Worm (Caenorhabditis elegans) whole organism, L2 larva: Measurements from ENCODE around the gene moa-1.

Experiments
- C34F6.9 ChIP-seq: fragments of 150-350 bp; optimal IDR thresholded peaks from 2 replicates; lab custom pipeline; 2014; ENCODE audit warnings: missing biosample characterization, missing genetic modification characterization
- F13H6.1 ChIP-seq: sonication (generic microtip); optimal IDR thresholded peaks from 2 replicates; lab custom pipeline; 2016; ENCODE audit warnings: missing genetic modification characterization, missing compliant biosample characterization
- R02D3.7 ChIP-seq: fragments of 150-350 bp; optimal IDR thresholded peaks from 2 replicates; lab custom pipeline; 2014; ENCODE audit warnings: missing biosample characterization, missing genetic modification characterization
- Y55F3AM.14 ChIP-seq: fragments of 200-800 bp; sonication (Bioruptor generic); optimal IDR thresholded peaks from 2 replicates; lab custom pipeline; 2018; ENCODE audit warnings: mild to moderate bottlenecking, missing genetic modification characterization, missing compliant biosample characterization
- ZK546.5 ChIP-seq: sonication (generic microtip); optimal IDR thresholded peaks from 2 replicates; lab custom pipeline; 2017; ENCODE audit warnings: missing biosample characterization, missing genetic modification characterization
- aly-2 ChIP-seq: fragments of 150-350 bp; optimal IDR thresholded peaks from 2 replicates; lab custom pipeline; 2014; ENCODE audit warnings: missing biosample characterization, missing genetic modification characterization
- ama-1 ChIP-seq: fragments of 150-350 bp; optimal IDR thresholded peaks from 2 replicates; lab custom pipeline; 2018; ENCODE audit warnings: inconsistent platforms
- blmp-1 ChIP-seq: sonication (generic microtip); optimal IDR thresholded peaks from 2 replicates; lab custom pipeline; 2017; ENCODE audit warnings: missing genetic modification characterization, mild to moderate bottlenecking, missing compliant biosample characterization, antibody characterized with exemption, moderate library complexity; ENCODE audit not compliant: insufficient read depth
- ceh-16 ChIP-seq: fragments of 150-350 bp; optimal IDR thresholded peaks from 2 replicates; lab custom pipeline; 2014; ENCODE audit warnings: missing biosample characterization, missing genetic modification characterization
- ceh-82 ChIP-seq: fragments of 150-350 bp; optimal IDR thresholded peaks from 2 replicates; lab custom pipeline; 2014; ENCODE audit warnings: missing biosample characterization, missing genetic modification characterization
- crh-2 ChIP-seq: sonication (generic microtip); optimal IDR thresholded peaks from 2 replicates; lab custom pipeline; 2017; ENCODE audit warnings: missing biosample characterization, missing genetic modification characterization
- elt-1 ChIP-seq: fragments of 150-350 bp; optimal IDR thresholded peaks from 2 replicates; lab custom pipeline; 2014; ENCODE audit warnings: missing biosample characterization, missing genetic modification characterization
- fos-1 ChIP-seq: fragments of 150-350 bp; optimal IDR thresholded peaks from 2 replicates; lab custom pipeline; 2014; ENCODE audit warnings: missing biosample characterization, missing genetic modification characterization
- gmeb-1 ChIP-seq: fragments of 150-350 bp; optimal IDR thresholded peaks from 2 replicates; lab custom pipeline; 2014; ENCODE audit warnings: missing biosample characterization, missing genetic modification characterization
- lin-11 ChIP-seq: fragments of 150-350 bp; sonication (generic microtip); optimal IDR thresholded peaks from 2 replicates; lab custom pipeline; 2014; ENCODE audit warnings: missing biosample characterization, missing genetic modification characterization, inconsistent platforms, mixed read lengths
- lin-13 ChIP-seq: fragments of 150-350 bp; optimal IDR thresholded peaks from 2 replicates; lab custom pipeline; 2014; ENCODE audit warnings: missing biosample characterization, missing genetic modification reagents, missing genetic modification characterization
- lsy-2 ChIP-seq, 2 experiments: fragments of 150-350 bp in 1 of 2; sonication (generic microtip) in 1 of 2; optimal IDR thresholded peaks; 2 replicates each; lab custom pipeline; 2014 to 2017; ENCODE audit warnings: missing biosample characterization in 2 of 2, missing genetic modification characterization in 2 of 2
- nhr-11 ChIP-seq: fragments of 150-350 bp; optimal IDR thresholded peaks from 2 replicates; lab custom pipeline; 2014; ENCODE audit warnings: missing biosample characterization, missing genetic modification characterization
- nhr-12 ChIP-seq: fragments of 150-350 bp; optimal IDR thresholded peaks from 2 replicates; lab custom pipeline; 2014; ENCODE audit warnings: missing biosample characterization, missing genetic modification characterization
- nhr-129 ChIP-seq: fragments of 150-350 bp; optimal IDR thresholded peaks from 2 replicates; lab custom pipeline; 2014; ENCODE audit warnings: missing biosample characterization, missing genetic modification characterization
- nhr-21 ChIP-seq: fragments of 150-350 bp; optimal IDR thresholded peaks from 2 replicates; lab custom pipeline; 2014; ENCODE audit warnings: missing biosample characterization, missing genetic modification characterization
- nhr-23 ChIP-seq: fragments of 150-350 bp; optimal IDR thresholded peaks from 2 replicates; lab custom pipeline; 2014; ENCODE audit warnings: missing biosample characterization, missing genetic modification reagents, missing genetic modification characterization
- nhr-6 ChIP-seq: fragments of 150-350 bp; optimal IDR thresholded peaks from 2 replicates; lab custom pipeline; 2014; ENCODE audit warnings: missing biosample characterization, missing genetic modification characterization
- sem-4 ChIP-seq: fragments of 150-350 bp; optimal IDR thresholded peaks from 2 replicates; lab custom pipeline; 2014; ENCODE audit warnings: missing biosample characterization, missing genetic modification reagents, missing genetic modification characterization
- skn-1 ChIP-seq: sonication (generic microtip); optimal IDR thresholded peaks from 2 replicates; lab custom pipeline; 2017; ENCODE audit warnings: missing biosample characterization, missing genetic modification characterization
- sma-3 ChIP-seq: sonication (generic microtip); optimal IDR thresholded peaks from 2 replicates; lab custom pipeline; 2016; ENCODE audit warnings: missing genetic modification reagents, missing genetic modification characterization, missing compliant biosample characterization
- sma-9 ChIP-seq, 2 experiments: fragments of 150-350 bp in 1 of 2; sonication (generic microtip) in 1 of 2; optimal IDR thresholded peaks; 2 replicates each; lab custom pipeline; 2014 to 2016; ENCODE audit warnings: missing genetic modification characterization in 2 of 2, mild to moderate bottlenecking in 1 of 2, missing biosample characterization in 1 of 2, missing compliant biosample characterization in 1 of 2, missing genetic modification reagents in 1 of 2, moderate library complexity in 1 of 2
- snpc-4 ChIP-seq: fragments of 150-350 bp; optimal IDR thresholded peaks from 2 replicates; lab custom pipeline; 2014; ENCODE audit warnings: missing biosample characterization, missing genetic modification characterization
- unc-39 ChIP-seq: fragments of 150-350 bp; optimal IDR thresholded peaks from 2 replicates; lab custom pipeline; 2014; ENCODE audit warnings: missing biosample characterization, missing genetic modification characterization
- unc-55 ChIP-seq: fragments of 150-350 bp; sonication (generic microtip); optimal IDR thresholded peaks from 3 replicates; lab custom pipeline; 2014; ENCODE audit warnings: missing biosample characterization, missing genetic modification reagents, missing genetic modification characterization
- ztf-1 ChIP-seq: fragments of 200-800 bp; sonication (Bioruptor generic); conservative IDR thresholded peaks from 2 replicates; pipeline ENCODE4 v1.3.6; 2022; ENCODE audit warnings: missing genetic modification characterization, missing compliant biosample characterization
- ztf-11 ChIP-seq: sonication (generic microtip); optimal IDR thresholded peaks from 2 replicates; lab custom pipeline; 2017; ENCODE audit warnings: missing biosample characterization, missing genetic modification characterization

Gene moa-1

DNA sequence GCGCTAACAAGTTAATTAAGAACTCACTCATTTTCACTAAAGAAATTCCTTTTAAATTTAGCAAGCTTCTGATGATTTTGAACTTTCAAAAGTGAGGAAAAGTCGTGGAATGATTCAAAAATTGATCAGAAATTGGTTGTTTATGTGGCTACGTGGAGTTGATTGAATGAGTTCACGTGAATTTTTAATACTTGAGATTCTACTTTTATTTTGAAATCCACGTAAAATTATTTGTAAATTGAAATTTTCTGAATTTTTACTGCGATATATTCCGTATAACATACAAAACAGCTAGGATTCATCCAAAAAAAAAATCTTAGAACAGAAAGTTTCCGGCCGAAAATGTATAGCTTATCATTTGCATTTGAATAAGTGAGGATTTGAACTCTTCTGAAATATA lies at the start of gene moa-1:
Gene moa-1, minus strand, starts transcription at position 101 of the 400 bp plus-strand sequence.
- TF ChIP-seq F13H6.1 (tag; lab: Kevin White, UChicago) = no peak
- TF ChIP-seq lin-11 (tag; lab: Kevin White, UChicago) = no peak
- no peak for TF ChIP-seq nhr-12 (tag; lab: Kevin White, UChicago)
- TF ChIP-seq blmp-1 (tag; lab: Kevin White, UChicago) = no peak
- TF ChIP-seq nhr-21 (tag; lab: Kevin White, UChicago) = no peak
- no peak for TF ChIP-seq ztf-1 (GFP tag; lab: Robert Waterston, UW)
- TF ChIP-seq lsy-2 (tag; optimal IDR thresholded peaks at IDR 0.05; lab: Kevin White, UChicago) = no peak
- no peak for TF ChIP-seq sem-4
- no peak for TF ChIP-seq elt-1
- no peak for TF ChIP-seq C34F6.9 (tag; lab: Kevin White, UChicago)
- no peak for TF ChIP-seq nhr-23 (tag; lab: Kevin White, UChicago)
- no peak for TF ChIP-seq sma-9 (GFP tag; optimal IDR thresholded peaks at IDR 0.05; lab: Kevin White, UChicago)
- TF ChIP-seq sma-9 (tag; optimal IDR thresholded peaks at IDR 0.05; lab: Kevin White, UChicago) = no peak
- TF ChIP-seq, all 48 proteins: peak for 0

DNA sequence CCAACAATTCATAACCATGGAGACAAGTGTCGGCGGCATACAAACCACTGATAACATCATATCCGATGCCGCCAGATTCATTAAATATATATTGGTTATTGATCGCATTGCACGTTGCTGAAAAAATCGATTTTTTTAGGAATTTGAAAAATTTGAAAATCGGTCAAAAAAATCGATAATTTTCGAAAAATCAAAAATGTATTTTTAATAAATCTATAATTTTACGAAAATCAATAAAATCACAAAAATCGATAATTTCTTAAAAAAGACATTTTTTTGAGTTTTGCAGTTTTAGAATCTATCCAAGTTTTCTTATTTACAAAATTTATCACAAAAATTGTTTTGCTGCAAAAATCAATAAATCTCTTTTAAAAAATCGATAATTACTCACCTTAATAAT lies 45.8 kb upstream of the moa-1 start:
- TF ChIP-seq gmeb-1 (no peak), F13H6.1 (tag; lab: Kevin White, UChicago) (no peak), lsy-2 (tag; optimal IDR thresholded peaks at IDR 0.05; lab: Kevin White, UChicago) (no peak), ama-1 (lab: Kevin White, UChicago) (no peak), skn-1 (no peak), ceh-16 (tag; lab: Kevin White, UChicago) (no peak), ZK546.5 (tag; lab: Kevin White, UChicago) (no peak), nhr-23 (tag; lab: Kevin White, UChicago) (no peak)

DNA sequence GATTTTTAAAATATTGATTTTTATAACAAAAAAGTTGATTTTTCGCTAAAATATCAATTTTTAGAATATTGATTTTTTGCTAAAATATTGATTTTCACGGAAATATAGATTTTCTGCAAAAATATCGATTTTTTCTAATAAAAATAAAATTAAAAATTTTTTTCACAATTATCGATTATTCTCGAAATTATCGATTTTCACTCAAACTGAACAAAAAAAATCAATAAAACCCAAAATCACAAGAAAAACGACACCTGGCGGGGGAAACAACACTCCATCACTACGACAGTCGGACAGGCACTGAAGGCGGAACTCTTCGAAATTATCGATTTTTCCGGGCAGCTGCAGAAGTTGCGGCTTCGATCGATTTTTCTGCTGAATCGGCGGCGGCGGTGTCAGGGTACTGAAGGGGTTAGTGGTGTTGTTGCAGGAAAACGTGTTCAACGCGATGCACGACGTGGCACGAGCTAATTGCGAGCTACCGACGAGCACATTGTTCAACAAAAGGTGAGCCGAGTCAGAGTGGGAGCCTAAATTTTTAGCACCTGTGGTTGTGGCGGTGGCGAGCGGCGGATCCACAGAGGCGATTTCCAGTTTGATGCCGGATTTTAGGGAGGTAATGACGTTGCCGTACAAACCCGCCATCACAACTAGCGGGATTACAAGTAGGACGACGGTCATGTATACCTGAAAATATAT lies 43.6 kb upstream of the moa-1 start:
- no peak for TF ChIP-seq lin-13
- no peak for TF ChIP-seq F13H6.1 (tag; lab: Kevin White, UChicago)
- no peak for TF ChIP-seq C34F6.9 (tag; lab: Kevin White, UChicago)
- TF ChIP-seq nhr-11 (tag; lab: Kevin White, UChicago) = no peak
- no peak for TF ChIP-seq lin-11 (tag; lab: Kevin White, UChicago)
- TF ChIP-seq nhr-129 (tag; lab: Kevin White, UChicago) = no peak
- TF ChIP-seq Y55F3AM.14 = no peak
- no peak for TF ChIP-seq blmp-1 (tag; lab: Kevin White, UChicago)
- no peak for TF ChIP-seq ztf-11 (tag; lab: Kevin White, UChicago)
- TF ChIP-seq skn-1 = no peak
- no peak for TF ChIP-seq ceh-82
- no peak for TF ChIP-seq elt-1
- TF ChIP-seq crh-2 (tag; lab: Kevin White, UChicago) = no peak
- TF ChIP-seq fos-1 = no peak

DNA sequence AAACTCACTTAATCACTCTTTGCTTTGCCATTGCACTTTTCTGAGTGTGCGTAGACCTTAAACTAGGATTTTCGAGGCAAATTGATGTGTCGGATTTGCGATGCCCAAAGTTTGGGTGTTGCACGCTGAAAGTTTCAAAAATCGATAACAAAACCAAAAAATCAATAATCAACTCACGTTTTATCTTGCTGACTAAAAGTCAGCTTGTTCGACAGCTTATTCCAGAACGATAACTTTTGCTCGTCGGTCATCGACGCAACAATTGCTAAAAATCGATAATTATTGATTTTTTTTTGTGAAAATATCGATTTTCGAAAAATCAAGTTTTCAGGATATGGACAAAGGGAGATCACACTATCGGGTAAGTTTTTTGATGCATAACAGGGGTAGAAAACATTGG lies 42.9 kb upstream of the moa-1 start:
- TF ChIP-seq crh-2 (tag; lab: Kevin White, UChicago) = no peak
- no peak for TF ChIP-seq snpc-4
- TF ChIP-seq sma-3 (GFP tag; lab: Kevin White, UChicago) = no peak
- no peak for TF ChIP-seq ztf-11 (tag; lab: Kevin White, UChicago)
- no peak for TF ChIP-seq unc-39 (tag; lab: Kevin White, UChicago)
- TF ChIP-seq ZK546.5 (tag; lab: Kevin White, UChicago) = no peak
- TF ChIP-seq skn-1 = no peak
- TF ChIP-seq nhr-6 (tag; lab: Kevin White, UChicago) = no peak

DNA sequence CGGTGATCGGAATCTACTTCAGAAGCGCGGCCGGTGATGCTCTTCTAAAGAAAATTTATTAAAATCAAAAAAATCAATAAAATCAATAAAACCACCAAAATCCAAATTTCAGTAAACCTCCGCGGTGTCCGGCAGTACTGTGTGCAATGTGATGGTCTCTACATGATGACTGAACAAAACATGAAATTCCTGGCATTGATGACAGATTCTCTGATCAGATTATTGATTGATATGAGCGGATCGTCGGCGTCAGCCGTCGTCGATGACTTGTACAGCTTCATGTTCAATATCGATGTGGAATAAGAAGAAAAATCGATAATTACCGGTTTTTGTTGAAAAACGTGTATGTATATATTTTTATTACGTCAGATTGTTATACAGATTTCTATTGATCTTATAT lies 39.2 kb upstream of the moa-1 start:
- TF ChIP-seq lin-11 (tag; lab: Kevin White, UChicago) (no peak), R02D3.7 (no peak), gmeb-1 (no peak), lsy-2 (tag; optimal IDR thresholded peaks at IDR 0.05; lab: Kevin White, UChicago) (no peak), nhr-6 (tag; lab: Kevin White, UChicago) (no peak), unc-55 (GFP tag; lab: Kevin White, UChicago) (no peak), ceh-16 (tag; lab: Kevin White, UChicago) (no peak), crh-2 (tag; lab: Kevin White, UChicago) (no peak), aly-2 (tag; lab: Kevin White, UChicago) (no peak)
